Fruit fly (Drosophila melanogaster) whole organism, embryonic: ENCODE data around the gene Clamp.

ENCODE experiments used
- BEAF-32 ChIP-seq: fragments of 200-800 bp; sonication (Bioruptor generic); optimal IDR thresholded peaks from 3 replicates; lab custom pipeline; 2017; ENCODE audit warnings: missing biosample characterization, missing genetic modification characterization, mild to moderate bottlenecking, moderate library complexity, missing genetic modification reagents
- Bgb ChIP-seq: fragments of 200-800 bp; sonication (Bioruptor generic); IDR thresholded peaks from 2 replicates; pipeline ENCODE4 v1.3.6; 2022; ENCODE audit warnings: missing biosample characterization, missing genetic modification characterization; ENCODE audit not compliant: partially characterized antibody
- C15 ChIP-seq: fragments of 200-800 bp; sonication (Bioruptor generic); IDR thresholded peaks from 3 replicates; pipeline ENCODE4 v1.3.6; 2022; ENCODE audit warnings: missing biosample characterization, missing genetic modification characterization
- CG12071 ChIP-seq: fragments of 200-800 bp; sonication (Bioruptor generic); optimal IDR thresholded peaks from 3 replicates; lab custom pipeline; 2018; ENCODE audit warnings: missing biosample characterization, mild to moderate bottlenecking, missing genetic modification characterization
- CG12219 ChIP-seq: fragments of 200-800 bp; sonication (Bioruptor generic); optimal IDR thresholded peaks from 3 replicates; lab custom pipeline; 2018; ENCODE audit warnings: missing biosample characterization, mild to moderate bottlenecking, missing genetic modification characterization
- CG13775 ChIP-seq: fragments of 200-800 bp; sonication (Bioruptor generic); optimal IDR thresholded peaks from 3 replicates; lab custom pipeline; 2017; ENCODE audit warnings: missing biosample characterization, mild to moderate bottlenecking, missing genetic modification characterization
- CG15696 ChIP-seq: fragments of 200-800 bp; sonication (Bioruptor generic); optimal IDR thresholded peaks from 2 replicates; lab custom pipeline; 2019; ENCODE audit warnings: missing biosample characterization, mild to moderate bottlenecking, missing genetic modification characterization, moderate library complexity
- CG17186 ChIP-seq: fragments of 200-800 bp; sonication (Bioruptor generic); optimal IDR thresholded peaks from 3 replicates; lab custom pipeline; 2017; ENCODE audit warnings: missing biosample characterization, missing genetic modification reagents, missing genetic modification characterization
- CG17912 ChIP-seq: fragments of 200-800 bp; sonication (Bioruptor generic); optimal IDR thresholded peaks from 2 replicates; lab custom pipeline; 2018; ENCODE audit warnings: missing biosample characterization, mild to moderate bottlenecking, missing genetic modification characterization
- CG2889 ChIP-seq: fragments of 200-800 bp; sonication (Bioruptor generic); IDR thresholded peaks from 3 replicates; pipeline ENCODE4 v1.3.6; 2022; ENCODE audit warnings: missing biosample characterization, missing genetic modification characterization
- CG3163 ChIP-seq: fragments of 200-800 bp; sonication (Bioruptor generic); optimal IDR thresholded peaks from 3 replicates; lab custom pipeline; 2016; ENCODE audit warnings: missing biosample characterization, missing genetic modification characterization
- CG34422 ChIP-seq: fragments of 200-800 bp; sonication (Bioruptor generic); IDR thresholded peaks from 3 replicates; pipeline ENCODE4 v1.3.6; 2022; ENCODE audit warnings: missing biosample characterization, missing genetic modification characterization
- CG4404 ChIP-seq: fragments of 200-800 bp; sonication (Bioruptor generic); IDR thresholded peaks from 2 replicates; pipeline ENCODE4 v1.3.6; 2022; ENCODE audit warnings: missing biosample characterization, missing genetic modification characterization
- CG4617 ChIP-seq: fragments of 200-800 bp; sonication (Bioruptor generic); optimal IDR thresholded peaks from 3 replicates; lab custom pipeline; 2016; ENCODE audit warnings: missing biosample characterization, missing genetic modification characterization, borderline replicate concordance
- CG4820 ChIP-seq: fragments of 200-800 bp; sonication (Bioruptor generic); optimal IDR thresholded peaks from 3 replicates; lab custom pipeline; 2016; ENCODE audit warnings: missing biosample characterization, missing genetic modification characterization
- CG6689 ChIP-seq: fragments of 200-800 bp; sonication (Bioruptor generic); IDR thresholded peaks from 2 replicates; pipeline ENCODE4 v1.3.6; 2022; ENCODE audit warnings: missing biosample characterization, missing genetic modification characterization
- CG7372 ChIP-seq: fragments of 200-800 bp; sonication (Bioruptor generic); IDR thresholded peaks from 2 replicates; pipeline ENCODE4 v1.3.6; 2022; ENCODE audit warnings: missing biosample characterization, missing genetic modification characterization
- CG7928 ChIP-seq: fragments of 200-800 bp; sonication (Bioruptor generic); optimal IDR thresholded peaks from 2 replicates; lab custom pipeline; 2017; ENCODE audit warnings: missing biosample characterization, mild to moderate bottlenecking, missing genetic modification characterization
- CG9797 ChIP-seq: fragments of 200-800 bp; sonication (Bioruptor generic); optimal IDR thresholded peaks from 3 replicates; lab custom pipeline; 2018; ENCODE audit warnings: missing biosample characterization, mild to moderate bottlenecking, missing genetic modification characterization
- CG9932 ChIP-seq: fragments of 200-800 bp; sonication (Bioruptor generic); IDR thresholded peaks from 2 replicates; pipeline ENCODE4 v1.3.6; 2022; ENCODE audit warnings: missing biosample characterization, missing genetic modification characterization
- Camta ChIP-seq: fragments of 200-800 bp; sonication (Bioruptor generic); optimal IDR thresholded peaks from 2 replicates; lab custom pipeline; 2016; ENCODE audit warnings: missing biosample characterization, missing genetic modification characterization
- Chrac-16 ChIP-seq: fragments of 200-800 bp; sonication (Bioruptor generic); optimal IDR thresholded peaks from 3 replicates; lab custom pipeline; 2016; ENCODE audit warnings: missing biosample characterization, missing genetic modification characterization
- CrebB ChIP-seq: fragments of 200-800 bp; sonication (Bioruptor generic); optimal IDR thresholded peaks from 3 replicates; lab custom pipeline; 2018; ENCODE audit warnings: missing biosample characterization, mild to moderate bottlenecking, missing genetic modification characterization
- Dip3 ChIP-seq: fragments of 200-800 bp; sonication (Bioruptor generic); optimal IDR thresholded peaks from 3 replicates; lab custom pipeline; 2016; ENCODE audit warnings: missing biosample characterization, missing genetic modification characterization
- Doc3 ChIP-seq: fragments of 200-800 bp; sonication (Bioruptor generic); IDR thresholded peaks from 3 replicates; pipeline ENCODE4 v1.3.6; 2022; ENCODE audit warnings: missing biosample characterization, missing genetic modification characterization; ENCODE audit not compliant: partially characterized antibody
- Ets97D ChIP-seq: fragments of 200-800 bp; sonication (Bioruptor generic); optimal IDR thresholded peaks from 3 replicates; lab custom pipeline; 2016; ENCODE audit warnings: missing biosample characterization, missing genetic modification characterization
- Hmr ChIP-seq: fragments of 200-800 bp; sonication (Bioruptor generic); optimal IDR thresholded peaks from 3 replicates; lab custom pipeline; 2017; ENCODE audit warnings: mild to moderate bottlenecking, missing biosample characterization, missing genetic modification reagents, missing genetic modification characterization
- MBD-R2 ChIP-seq: fragments of 200-800 bp; sonication (Bioruptor generic); IDR thresholded peaks from 2 replicates; pipeline ENCODE4 v1.3.6; 2022; ENCODE audit warnings: missing biosample characterization, missing genetic modification characterization
- Opbp ChIP-seq: fragments of 200-800 bp; sonication (Bioruptor generic); IDR thresholded peaks from 3 replicates; pipeline ENCODE4 v1.3.6; 2022; ENCODE audit warnings: missing biosample characterization, missing genetic modification characterization; ENCODE audit not compliant: partially characterized antibody
- Rfx ChIP-seq: fragments of 200-800 bp; sonication (Bioruptor generic); IDR thresholded peaks from 2 replicates; pipeline ENCODE4 v1.3.6; 2022; ENCODE audit warnings: missing biosample characterization, missing genetic modification characterization
- Sry-δ ChIP-seq: fragments of 200-800 bp; sonication (Bioruptor generic); optimal IDR thresholded peaks from 2 replicates; lab custom pipeline; 2016; ENCODE audit warnings: missing biosample characterization, missing genetic modification characterization
- Trl ChIP-seq, 3 experiments: fragments of >200 bp in 2 of 3; fragments of 200-800 bp in 1 of 3; sonication (Bioruptor generic) in 1 of 3; optimal IDR thresholded peaks; 2 replicates in 1 of 3; 3 replicates in 2 of 3; lab custom pipeline; 2016 to 2017; ENCODE audit warnings: missing biosample characterization in 1 of 3, missing genetic modification characterization in 1 of 3
- amos ChIP-seq: fragments of 200-800 bp; sonication (Bioruptor generic); IDR thresholded peaks from 2 replicates; pipeline ENCODE4 v1.3.6; 2022; ENCODE audit warnings: missing biosample characterization, missing genetic modification characterization; ENCODE audit not compliant: partially characterized antibody
- bbx ChIP-seq: fragments of 200-800 bp; sonication (Bioruptor generic); IDR thresholded peaks from 2 replicates; pipeline ENCODE4 v1.3.6; 2022; ENCODE audit warnings: missing biosample characterization, missing genetic modification characterization; ENCODE audit not compliant: partially characterized antibody
- crc ChIP-seq: fragments of 200-800 bp; sonication (Bioruptor generic); optimal IDR thresholded peaks from 2 replicates; lab custom pipeline; 2016; ENCODE audit warnings: missing biosample characterization, missing genetic modification characterization
- disco-r ChIP-seq: fragments of 200-800 bp; sonication (Bioruptor generic); optimal IDR thresholded peaks from 2 replicates; lab custom pipeline; 2016; ENCODE audit warnings: missing biosample characterization, missing genetic modification characterization
- esg ChIP-seq: fragments of 200-800 bp; sonication (Bioruptor generic); conservative IDR thresholded peaks from 2 replicates; pipeline ENCODE4 v1.3.6; 2022; ENCODE audit warnings: missing biosample characterization, missing genetic modification characterization
- ewg ChIP-seq: fragments of 200-800 bp; sonication (Bioruptor generic); optimal IDR thresholded peaks from 3 replicates; lab custom pipeline; 2017; ENCODE audit warnings: mild to moderate bottlenecking, missing biosample characterization, missing genetic modification reagents, missing genetic modification characterization
- fd64A ChIP-seq: fragments of 200-800 bp; sonication (Bioruptor generic); optimal IDR thresholded peaks from 3 replicates; lab custom pipeline; 2018; ENCODE audit warnings: missing biosample characterization, mild to moderate bottlenecking, missing genetic modification characterization
- fru ChIP-seq: fragments of >200 bp; optimal IDR thresholded peaks from 2 replicates; lab custom pipeline; 2017
- gem ChIP-seq: fragments of 200-800 bp; sonication (Bioruptor generic); optimal IDR thresholded peaks from 2 replicates; lab custom pipeline; 2019; ENCODE audit warnings: missing biosample characterization, mild to moderate bottlenecking, missing genetic modification characterization, moderate library complexity
- gsb ChIP-seq: fragments of 200-800 bp; sonication (Bioruptor generic); IDR thresholded peaks from 2 replicates; pipeline ENCODE4 v1.3.6; 2022; ENCODE audit warnings: missing biosample characterization, missing genetic modification characterization
- inv ChIP-seq: fragments of 200-800 bp; sonication (Bioruptor generic); IDR thresholded peaks from 2 replicates; pipeline ENCODE4 v1.3.6; 2022; ENCODE audit warnings: missing biosample characterization, missing genetic modification characterization; ENCODE audit not compliant: partially characterized antibody
- lilli ChIP-seq: fragments of 200-800 bp; sonication (Bioruptor generic); optimal IDR thresholded peaks from 3 replicates; lab custom pipeline; 2016; ENCODE audit warnings: missing biosample characterization, missing genetic modification characterization
- maf-S ChIP-seq: fragments of 200-800 bp; sonication (Bioruptor generic); optimal IDR thresholded peaks from 2 replicates; lab custom pipeline; 2016; ENCODE audit warnings: missing biosample characterization, missing genetic modification characterization
- nerfin-2 ChIP-seq: fragments of 200-800 bp; sonication (Bioruptor generic); IDR thresholded peaks from 2 replicates; pipeline ENCODE4 v1.3.6; 2022; ENCODE audit warnings: missing biosample characterization, missing genetic modification characterization; ENCODE audit not compliant: partially characterized antibody
- repo ChIP-seq: fragments of 200-800 bp; sonication (Bioruptor generic); optimal IDR thresholded peaks from 2 replicates; lab custom pipeline; 2016; ENCODE audit warnings: missing biosample characterization, missing genetic modification characterization
- run ChIP-seq: fragments of 200-800 bp; sonication (Bioruptor generic); optimal IDR thresholded peaks from 3 replicates; lab custom pipeline; 2018; ENCODE audit warnings: missing biosample characterization, mild to moderate bottlenecking, missing genetic modification characterization
- sd ChIP-seq: fragments of 200-800 bp; sonication (Bioruptor generic); optimal IDR thresholded peaks from 3 replicates; lab custom pipeline; 2018; ENCODE audit warnings: missing biosample characterization, mild to moderate bottlenecking, missing genetic modification characterization, moderate library complexity
- toy ChIP-seq: fragments of 200-800 bp; sonication (Bioruptor generic); IDR thresholded peaks from 2 replicates; pipeline ENCODE4 v1.3.6; 2022; ENCODE audit warnings: missing biosample characterization, missing genetic modification characterization
- vfl ChIP-seq: fragments of 200-800 bp; sonication (Bioruptor generic); optimal IDR thresholded peaks from 2 replicates; lab custom pipeline; 2016; ENCODE audit warnings: missing biosample characterization, missing genetic modification characterization

The Clamp gene

DNA sequence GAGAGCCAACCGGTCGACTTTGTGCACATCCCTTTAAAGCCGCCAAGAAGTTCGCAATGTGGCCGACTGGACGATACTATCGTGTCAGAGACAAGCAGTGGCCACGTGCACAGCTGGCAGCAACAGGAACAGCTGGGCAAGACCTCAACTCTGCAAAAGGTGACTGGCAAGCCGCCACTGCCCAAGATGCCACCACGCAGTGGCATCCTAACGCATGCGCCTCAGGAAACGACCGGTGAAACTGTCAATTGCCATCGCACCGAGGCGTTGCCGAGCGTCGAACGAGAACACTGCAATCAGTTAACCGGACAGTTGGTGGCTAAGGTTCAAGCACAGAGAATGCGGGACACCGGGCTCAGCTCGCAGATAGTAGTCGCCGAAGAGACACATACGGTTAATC, 22.7 kb downstream of the Clamp start (continued):
- TF ChIP-seq CG7928 (no peak), C15 (no peak), Chrac-16 (GFP tag; lab: Kevin White, UChicago) (no peak), Dip3 (GFP tag; lab: Kevin White, UChicago) (no peak), vfl (GFP tag; lab: Kevin White, UChicago) (no peak), disco-r (no peak), CG2889 (no peak), fru (lab: Kevin White, UChicago) (no peak), CG4617 (GFP tag; lab: Kevin White, UChicago) (no peak), CG13775 (GFP tag; lab: Kevin White, UChicago) (no peak), CG9932 (GFP tag; lab: Robert Waterston, UW) (no peak), CG4404 (GFP tag; lab: Robert Waterston, UW) (no peak), CG17912 (GFP tag; lab: Kevin White, UChicago) (no peak), CG7372 (GFP tag; lab: Robert Waterston, UW) (no peak), Bgb (GFP tag; lab: Robert Waterston, UW) (peak; percentile 50; the same call in 1 of the 2 replicates), crc (no peak), inv (GFP tag; lab: Robert Waterston, UW) (peak; percentile 42; the same call in 1 of the 2 replicates), CG9797 (GFP tag; lab: Kevin White, UChicago) (no peak), CrebB (tag; lab: Kevin White, UChicago) (no peak), fd64A (no peak), CG12219 (no peak), esg (no peak), nerfin-2 (GFP tag; lab: Robert Waterston, UW) (0 out of 2 replicates have a peak, but pooled peaks have one; percentile 22), MBD-R2 (GFP tag; lab: Robert Waterston, UW) (0 out of 2 replicates have a peak, but pooled peaks have one; percentile 19), toy (GFP tag; lab: Robert Waterston, UW) (no peak), BEAF-32 (peak; percentile 62), CG4820 (GFP tag; lab: Kevin White, UChicago) (no peak), Sry-δ (GFP tag; lab: Kevin White, UChicago) (peak; percentile 28), CG3163 (GFP tag; lab: Kevin White, UChicago) (no peak), Opbp (GFP tag; lab: Robert Waterston, UW) (no peak), bbx (GFP tag; lab: Robert Waterston, UW) (peak; percentile 26; the same call in 1 of the 2 replicates), CG34422 (GFP tag; lab: Robert Waterston, UW) (0 out of 3 replicates have a peak, but pooled peaks have one; percentile 18), CG12071 (GFP tag; lab: Kevin White, UChicago) (no peak), gsb (GFP tag; lab: Robert Waterston, UW) (no peak), run (tag; lab: Kevin White, UChicago) (no peak), CG15696 (tag; lab: Kevin White, UChicago) (no peak), repo (GFP tag; lab: Kevin White, UChicago) (no peak), maf-S (no peak), Ets97D (GFP tag; lab: Kevin White, UChicago) (no peak), sd (tag; lab: Kevin White, UChicago) (no peak), Camta (GFP tag; lab: Kevin White, UChicago) (no peak), ewg (GFP tag; lab: Kevin White, UChicago) (peak; percentile 98), Trl (optimal IDR thresholded peaks at IDR 0.05; lab: Kevin White, UChicago) (no peak), Trl (GFP tag; optimal IDR thresholded peaks at IDR 0.05; lab: Kevin White, UChicago) (no peak), amos (peak; percentile 61), lilli (GFP tag; lab: Kevin White, UChicago) (no peak), CG6689 (GFP tag; lab: Robert Waterston, UW) (0 out of 2 replicates have a peak, but pooled peaks have one; percentile 4), Hmr (peak; percentile 16), gem (tag; lab: Kevin White, UChicago) (no peak), Doc3 (peak; percentile 48; the same call in 2 of the 3 replicates), Rfx (GFP tag; lab: Robert Waterston, UW) (no peak), CG17186 (GFP tag; lab: Kevin White, UChicago) (no peak)
